Worm (Caenorhabditis elegans): ENCODE measurements around the gene C35D10.5.

- TF ChIP-seq mdl-1 (tag; optimal IDR thresholded peaks at IDR 0.05) (no peak), nhr-237 (tag; optimal IDR thresholded peaks at IDR 0.05) (no peak), unc-130 (tag; optimal IDR thresholded peaks at IDR 0.05) (no peak), fkh-10 (GFP tag; optimal IDR thresholded peaks at IDR 0.05) (no peak), alr-1 (tag; optimal IDR thresholded peaks at IDR 0.05; ENCODE audit: borderline replicate concordance) (no peak), lir-3 (tag; optimal IDR thresholded peaks at IDR 0.05; ENCODE audit: poor library complexity) (no peak), lin-39 (tag; optimal IDR thresholded peaks at IDR 0.05) (no peak), zag-1 (tag; optimal IDR thresholded peaks at IDR 0.05) (no peak), ces-1 (GFP tag; optimal IDR thresholded peaks at IDR 0.05) (no peak), ztf-4 (tag; optimal IDR thresholded peaks at IDR 0.05) (no peak), C16A3.4 (tag; optimal IDR thresholded peaks at IDR 0.05) (no peak), snpc-4 (tag; optimal IDR thresholded peaks at IDR 0.05) (no peak), skn-1 (tag; optimal IDR thresholded peaks at IDR 0.05) (no peak)
Measured at ce11 chrIII:4854918-4855317, 7.2 kb upstream of the C35D10.5 start, which contains the start of gene C35D10.8.

Measured in whole organism, L1 larva.